Worm (Caenorhabditis elegans) whole organism, late embryonic: Measurements from ENCODE around the gene C04C11.1.

Source experiments
- F13H6.1 ChIP-seq: sonication (generic microtip); optimal IDR thresholded peaks from 2 replicates; lab custom pipeline; 2016; ENCODE audit warnings: missing genetic modification characterization, missing compliant biosample characterization
- K02D7.2 ChIP-seq: sonication (generic microtip); optimal IDR thresholded peaks from 2 replicates; lab custom pipeline; 2017; ENCODE audit warnings: mild to moderate bottlenecking, missing genetic modification characterization, missing compliant biosample characterization
- K09A11.1 ChIP-seq: sonication (generic microtip); optimal IDR thresholded peaks from 2 replicates; lab custom pipeline; 2017; ENCODE audit warnings: antibody characterized with exemption, mild to moderate bottlenecking, missing genetic modification characterization, missing compliant biosample characterization; ENCODE audit not compliant: insufficient read depth
- Y22D7AL.16 ChIP-seq: sonication (generic microtip); optimal IDR thresholded peaks from 2 replicates; lab custom pipeline; 2016; ENCODE audit warnings: missing genetic modification characterization, missing compliant biosample characterization
- ahr-1 ChIP-seq: sonication (generic microtip); optimal IDR thresholded peaks from 2 replicates; lab custom pipeline; 2016; ENCODE audit warnings: missing genetic modification characterization, missing compliant biosample characterization
- ama-1 ChIP-seq: fragments of 150-350 bp; optimal IDR thresholded peaks from 2 replicates; lab custom pipeline; 2014
- ceh-18 ChIP-seq: sonication (generic microtip); optimal IDR thresholded peaks from 2 replicates; lab custom pipeline; 2016; ENCODE audit warnings: missing genetic modification characterization, missing compliant biosample characterization
- ceh-2 ChIP-seq: sonication (generic microtip); optimal IDR thresholded peaks from 2 replicates; lab custom pipeline; 2016; ENCODE audit warnings: missing genotype, missing genetic modification characterization, missing compliant biosample characterization
- ceh-30 ChIP-seq: fragments of 150-350 bp; optimal IDR thresholded peaks from 2 replicates; lab custom pipeline; 2014; ENCODE audit warnings: missing biosample characterization, missing genetic modification characterization
- ceh-34 ChIP-seq: sonication (generic microtip); optimal IDR thresholded peaks from 2 replicates; lab custom pipeline; 2016; ENCODE audit warnings: mild to moderate bottlenecking, missing genetic modification characterization, missing compliant biosample characterization
- ceh-45 ChIP-seq: fragments of 200-800 bp; sonication (Bioruptor generic); IDR thresholded peaks from 2 replicates; pipeline ENCODE4 v1.3.6; 2022; ENCODE audit warnings: missing genetic modification reagents, missing genetic modification characterization, missing compliant biosample characterization
- ceh-48 ChIP-seq: sonication (generic microtip); optimal IDR thresholded peaks from 2 replicates; lab custom pipeline; 2016; ENCODE audit warnings: missing genetic modification characterization, inconsistent platforms, missing compliant biosample characterization
- che-1 ChIP-seq: sonication (generic microtip); optimal IDR thresholded peaks from 2 replicates; lab custom pipeline; 2016; ENCODE audit warnings: mild to moderate bottlenecking, missing genetic modification characterization, missing compliant biosample characterization
- elt-4 ChIP-seq: sonication (generic microtip); optimal IDR thresholded peaks from 2 replicates; lab custom pipeline; 2016; ENCODE audit warnings: missing genetic modification characterization, missing compliant biosample characterization
- fax-1 ChIP-seq: sonication (generic microtip); optimal IDR thresholded peaks from 2 replicates; lab custom pipeline; 2016; ENCODE audit warnings: missing genotype, missing genetic modification characterization, missing compliant biosample characterization
- fkh-10 ChIP-seq: fragments of 150-350 bp; optimal IDR thresholded peaks from 2 replicates; lab custom pipeline; 2014; ENCODE audit warnings: missing biosample characterization, missing genetic modification reagents, missing genetic modification characterization
- gmeb-2 ChIP-seq: sonication (generic microtip); optimal IDR thresholded peaks from 2 replicates; lab custom pipeline; 2016; ENCODE audit warnings: missing genetic modification characterization, inconsistent platforms, missing compliant biosample characterization
- hlh-13 ChIP-seq: fragments of 200-800 bp; sonication (Bioruptor generic); optimal IDR thresholded peaks from 2 replicates; lab custom pipeline; 2018; ENCODE audit warnings: mild to moderate bottlenecking, missing genetic modification characterization, missing compliant biosample characterization
- madf-2 ChIP-seq: sonication (generic microtip); optimal IDR thresholded peaks from 2 replicates; lab custom pipeline; 2017; ENCODE audit warnings: missing genetic modification characterization, missing compliant biosample characterization
- nfya-1 ChIP-seq: sonication (generic microtip); optimal IDR thresholded peaks from 2 replicates; lab custom pipeline; 2017; ENCODE audit warnings: missing genetic modification characterization, mild to moderate bottlenecking, missing compliant biosample characterization, antibody characterized with exemption, moderate library complexity
- nhr-11 ChIP-seq: fragments of 150-350 bp; optimal IDR thresholded peaks from 2 replicates; lab custom pipeline; 2014; ENCODE audit warnings: missing biosample characterization, missing genetic modification characterization
- npax-4 ChIP-seq: sonication (generic microtip); optimal IDR thresholded peaks from 2 replicates; lab custom pipeline; 2016; ENCODE audit warnings: missing genetic modification characterization, missing compliant biosample characterization
- odd-2 ChIP-seq: sonication (generic microtip); optimal IDR thresholded peaks from 2 replicates; lab custom pipeline; 2017; ENCODE audit warnings: antibody characterized with exemption, mild to moderate bottlenecking, missing genetic modification characterization, missing compliant biosample characterization
- pag-3 ChIP-seq: sonication (generic microtip); optimal IDR thresholded peaks from 2 replicates; lab custom pipeline; 2016; ENCODE audit warnings: missing compliant biosample characterization, missing genetic modification characterization, borderline replicate concordance
- pat-9 ChIP-seq: fragments of 200-800 bp; sonication (Bioruptor generic); optimal IDR thresholded peaks from 2 replicates; lab custom pipeline; 2018; ENCODE audit warnings: mild to moderate bottlenecking, missing genetic modification characterization, moderate library complexity, missing compliant biosample characterization
- pha-2 ChIP-seq: sonication (generic microtip); optimal IDR thresholded peaks from 2 replicates; lab custom pipeline; 2017; ENCODE audit warnings: mild to moderate bottlenecking, missing genetic modification characterization, missing compliant biosample characterization
- ref-2 ChIP-seq: sonication (generic microtip); optimal IDR thresholded peaks from 2 replicates; lab custom pipeline; 2016; ENCODE audit warnings: missing genetic modification characterization, missing compliant biosample characterization
- rnt-1 ChIP-seq: sonication (generic microtip); optimal IDR thresholded peaks from 2 replicates; lab custom pipeline; 2016; ENCODE audit warnings: missing genetic modification characterization, missing compliant biosample characterization
- sdc-2 ChIP-seq: sonication (generic microtip); optimal IDR thresholded peaks from 2 replicates; lab custom pipeline; 2016; ENCODE audit warnings: missing genotype, missing genetic modification characterization, missing compliant biosample characterization
- syd-9 ChIP-seq: sonication (generic microtip); optimal IDR thresholded peaks from 2 replicates; lab custom pipeline; 2016; ENCODE audit warnings: mild to moderate bottlenecking, missing genetic modification characterization, moderate library complexity, missing compliant biosample characterization
- ttx-3 ChIP-seq: sonication (generic microtip); optimal IDR thresholded peaks from 2 replicates; lab custom pipeline; 2016; ENCODE audit warnings: missing genetic modification reagents, missing genetic modification characterization, missing compliant biosample characterization
- unc-42 ChIP-seq: sonication (generic microtip); optimal IDR thresholded peaks from 2 replicates; lab custom pipeline; 2016; ENCODE audit warnings: missing genotype, missing genetic modification characterization, missing compliant biosample characterization
- unc-55 ChIP-seq: sonication (generic microtip); optimal IDR thresholded peaks from 2 replicates; lab custom pipeline; 2017; ENCODE audit warnings: missing biosample characterization, missing genetic modification reagents, missing genetic modification characterization

Gene C04C11.1

ce11 chrX:14029872-14030271 is 9.5 kb downstream of the C04C11.1 start:
- TF ChIP-seq hlh-13 (GFP tag; lab: Kevin White, UChicago) (no peak), unc-42 (tag; lab: Kevin White, UChicago) (peak; percentile 64), ref-2 (tag; lab: Kevin White, UChicago) (no peak), sdc-2 (tag; lab: Kevin White, UChicago) (no peak), elt-4 (tag; lab: Kevin White, UChicago) (no peak)

DNA sequence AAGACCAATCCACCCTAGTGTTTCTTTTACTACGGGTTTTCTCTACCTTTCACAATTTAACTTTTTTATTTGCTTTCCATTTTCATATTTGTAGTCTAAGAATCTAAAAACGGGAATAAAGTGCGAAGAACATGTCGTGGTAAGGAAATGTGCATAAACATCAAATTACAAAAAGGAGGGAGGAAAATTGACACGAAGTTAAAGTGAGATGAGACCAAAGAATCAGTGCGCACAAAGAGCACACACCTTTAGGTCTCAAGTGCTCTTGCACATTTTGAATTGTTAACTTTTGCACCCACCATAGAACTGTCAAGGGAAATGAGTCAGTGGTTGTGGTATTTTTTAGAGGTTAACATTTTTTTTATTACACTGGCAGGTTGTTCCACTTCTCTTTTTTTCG is 10.1 kb downstream of the C04C11.1 start:
- TF ChIP-seq npax-4 (tag; lab: Kevin White, UChicago) (no peak), pat-9 (tag; lab: Kevin White, UChicago) (no peak)

DNA sequence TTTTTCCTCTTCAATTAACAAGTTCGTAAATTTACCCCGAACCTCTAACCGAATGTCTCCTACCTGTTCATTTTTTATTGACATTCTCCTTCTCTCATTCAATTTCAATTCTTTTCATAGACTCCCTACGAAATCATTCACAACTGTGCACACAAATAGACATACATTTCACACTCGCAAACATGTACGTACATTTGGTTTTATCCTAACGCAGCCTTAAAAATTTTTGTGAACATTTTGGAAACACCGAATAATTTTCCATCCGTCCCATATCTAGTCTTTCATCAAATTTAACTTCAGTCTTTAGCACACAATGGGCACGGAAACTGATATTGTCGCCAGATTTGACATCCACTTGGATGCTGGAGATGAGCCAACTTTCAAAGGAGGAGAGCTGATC is 13.1 kb downstream of the C04C11.1 start, which contains the start of gene arrd-25:
arrd-25 (plus strand) TSS at position 301 of the 400 bp plus-strand sequence.
- no peak for TF ChIP-seq nfya-1 (tag; lab: Kevin White, UChicago)
- TF ChIP-seq syd-9 (tag; lab: Kevin White, UChicago) = no peak
- no peak for TF ChIP-seq ahr-1 (tag; lab: Kevin White, UChicago)
- no peak for TF ChIP-seq ama-1
- no peak for TF ChIP-seq ttx-3
- no peak for TF ChIP-seq ceh-2 (tag; lab: Kevin White, UChicago)
- no peak for TF ChIP-seq ceh-45 (GFP tag; lab: Robert Waterston, UW)
- no peak for TF ChIP-seq Y22D7AL.16 (tag; lab: Kevin White, UChicago)

DNA sequence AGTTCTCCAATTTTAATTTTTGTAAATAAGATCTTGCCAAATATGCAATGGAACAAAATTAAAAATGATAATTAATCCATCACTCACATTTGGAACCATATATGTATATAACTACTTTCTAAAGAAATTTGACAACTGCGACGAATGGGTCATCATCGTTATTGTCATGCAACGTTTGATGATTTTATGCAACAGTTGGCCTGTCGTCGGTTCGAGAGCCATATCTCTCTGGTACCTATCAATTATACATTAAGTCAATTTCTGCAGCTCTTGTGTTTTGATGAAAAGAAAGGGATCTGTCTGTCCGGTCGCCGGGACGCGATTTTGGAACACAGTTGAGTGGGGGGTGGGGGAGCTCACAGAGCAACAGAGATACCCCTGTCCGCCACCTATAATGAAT is 18.9 kb downstream of the C04C11.1 start:
- TF ChIP-seq ceh-48 (tag; lab: Kevin White, UChicago) = no peak
- TF ChIP-seq nfya-1 (tag; lab: Kevin White, UChicago) = peak; percentile 1
- peak; percentile 31 for TF ChIP-seq unc-55 (GFP tag; lab: Kevin White, UChicago)

- TF ChIP-seq gmeb-2 (tag; lab: Kevin White, UChicago) (no peak), unc-42 (tag; lab: Kevin White, UChicago) (peak; percentile 13), ama-1 (no peak), unc-55 (GFP tag; lab: Kevin White, UChicago) (peak; percentile 91), ceh-18 (tag; lab: Kevin White, UChicago) (peak; percentile 16), fkh-10 (no peak), odd-2 (no peak)
Observed at ce11 chrX:14044362-14044761, 24.0 kb downstream of the C04C11.1 start.

- TF ChIP-seq ceh-30 (tag; lab: Kevin White, UChicago) = no peak
- TF ChIP-seq unc-42 (tag; lab: Kevin White, UChicago) = peak; percentile 89
Observed at ce11 chrX:14047609-14048008, 27.2 kb downstream of the C04C11.1 start.

- TF ChIP-seq pha-2 (tag; lab: Kevin White, UChicago) = no peak
- no peak for TF ChIP-seq syd-9 (tag; lab: Kevin White, UChicago)
- no peak for TF ChIP-seq ceh-18 (tag; lab: Kevin White, UChicago)
- TF ChIP-seq K09A11.1 (tag; lab: Kevin White, UChicago) = no peak
- TF ChIP-seq fkh-10 = no peak
- no peak for TF ChIP-seq pat-9 (tag; lab: Kevin White, UChicago)
- no peak for TF ChIP-seq rnt-1 (tag; lab: Kevin White, UChicago)
- TF ChIP-seq nhr-11 = no peak
- TF ChIP-seq odd-2 = no peak
- no peak for TF ChIP-seq F13H6.1 (tag; lab: Kevin White, UChicago)
- no peak for TF ChIP-seq ref-2 (tag; lab: Kevin White, UChicago)
- no peak for TF ChIP-seq fax-1 (tag; lab: Kevin White, UChicago)
- no peak for TF ChIP-seq ceh-34 (tag; lab: Kevin White, UChicago)
- TF ChIP-seq gmeb-2 (tag; lab: Kevin White, UChicago) = no peak
- no peak for TF ChIP-seq pag-3
- no peak for TF ChIP-seq madf-2 (tag; lab: Kevin White, UChicago)
- TF ChIP-seq K02D7.2 (tag; lab: Kevin White, UChicago) = no peak
- no peak for TF ChIP-seq che-1 (tag; lab: Kevin White, UChicago)
Observed at ce11 chrX:14049235-14049634, 28.8 kb downstream of the C04C11.1 start, which contains the start of gene dyc-1. dyc-1 (plus strand) TSS chrX:14049535.
